Worm (Caenorhabditis elegans) whole organism, late embryonic: Measurements from ENCODE around the gene ptr-5.
A peak's percentile ranks its signal among the peaks of the same experiment; 100 is the strongest.

Experiments
- C08G9.2 ChIP-seq: sonication (generic microtip); optimal IDR thresholded peaks from 2 replicates; lab custom pipeline; 2016; ENCODE audit warnings: mild to moderate bottlenecking, missing genetic modification characterization, moderate library complexity, missing compliant biosample characterization
- C38D4.7 ChIP-seq: fragments of 200-800 bp; sonication (Bioruptor generic); optimal IDR thresholded peaks from 2 replicates; lab custom pipeline; 2018; ENCODE audit warnings: mild to moderate bottlenecking, missing genetic modification characterization, moderate library complexity, missing compliant biosample characterization
- K02D7.2 ChIP-seq: sonication (generic microtip); optimal IDR thresholded peaks from 2 replicates; lab custom pipeline; 2017; ENCODE audit warnings: mild to moderate bottlenecking, missing genetic modification characterization, missing compliant biosample characterization
- Y22D7AL.16 ChIP-seq: sonication (generic microtip); optimal IDR thresholded peaks from 2 replicates; lab custom pipeline; 2016; ENCODE audit warnings: missing genetic modification characterization, missing compliant biosample characterization
- ahr-1 ChIP-seq: sonication (generic microtip); optimal IDR thresholded peaks from 2 replicates; lab custom pipeline; 2016; ENCODE audit warnings: missing genetic modification characterization, missing compliant biosample characterization
- ama-1 ChIP-seq: fragments of 150-350 bp; optimal IDR thresholded peaks from 2 replicates; lab custom pipeline; 2014
- ceh-19 ChIP-seq: fragments of 200-800 bp; sonication (Bioruptor generic); optimal IDR thresholded peaks from 2 replicates; lab custom pipeline; 2018; ENCODE audit warnings: mild to moderate bottlenecking, missing genetic modification characterization, missing compliant biosample characterization
- ceh-2 ChIP-seq: sonication (generic microtip); optimal IDR thresholded peaks from 2 replicates; lab custom pipeline; 2016; ENCODE audit warnings: missing genotype, missing genetic modification characterization, missing compliant biosample characterization
- ceh-31 ChIP-seq: sonication (generic microtip); optimal IDR thresholded peaks from 2 replicates; lab custom pipeline; 2016; ENCODE audit warnings: missing genetic modification characterization, missing compliant biosample characterization
- ceh-45 ChIP-seq: fragments of 200-800 bp; sonication (Bioruptor generic); IDR thresholded peaks from 2 replicates; pipeline ENCODE4 v1.3.6; 2022; ENCODE audit warnings: missing genetic modification reagents, missing genetic modification characterization, missing compliant biosample characterization
- ceh-48 ChIP-seq: sonication (generic microtip); optimal IDR thresholded peaks from 2 replicates; lab custom pipeline; 2016; ENCODE audit warnings: missing genetic modification characterization, inconsistent platforms, missing compliant biosample characterization
- che-1 ChIP-seq: sonication (generic microtip); optimal IDR thresholded peaks from 2 replicates; lab custom pipeline; 2016; ENCODE audit warnings: mild to moderate bottlenecking, missing genetic modification characterization, missing compliant biosample characterization
- dmd-4 ChIP-seq: sonication (generic microtip); optimal IDR thresholded peaks from 2 replicates; lab custom pipeline; 2016; ENCODE audit warnings: borderline replicate concordance, missing genetic modification characterization, missing compliant biosample characterization
- elt-2 ChIP-seq: sonication (generic microtip); optimal IDR thresholded peaks from 2 replicates; lab custom pipeline; 2016; ENCODE audit warnings: missing genetic modification reagents, missing genetic modification characterization, missing compliant biosample characterization
- elt-4 ChIP-seq: sonication (generic microtip); optimal IDR thresholded peaks from 2 replicates; lab custom pipeline; 2016; ENCODE audit warnings: missing genetic modification characterization, missing compliant biosample characterization
- ets-4 ChIP-seq: sonication (generic microtip); optimal IDR thresholded peaks from 2 replicates; lab custom pipeline; 2016; ENCODE audit warnings: missing genetic modification characterization, missing compliant biosample characterization
- hlh-13 ChIP-seq: fragments of 200-800 bp; sonication (Bioruptor generic); optimal IDR thresholded peaks from 2 replicates; lab custom pipeline; 2018; ENCODE audit warnings: mild to moderate bottlenecking, missing genetic modification characterization, missing compliant biosample characterization
- hlh-30 ChIP-seq: sonication (generic microtip); optimal IDR thresholded peaks from 2 replicates; lab custom pipeline; 2017; ENCODE audit warnings: antibody characterized with exemption, missing genetic modification characterization, missing compliant biosample characterization; ENCODE audit not compliant: insufficient read depth
- hlh-6 ChIP-seq: sonication (generic microtip); optimal IDR thresholded peaks from 2 replicates; lab custom pipeline; 2016; ENCODE audit warnings: missing genotype, missing genetic modification characterization, missing compliant biosample characterization
- hlh-8 ChIP-seq: sonication (generic microtip); optimal IDR thresholded peaks from 2 replicates; lab custom pipeline; 2016; ENCODE audit warnings: missing genotype, missing genetic modification characterization, missing compliant biosample characterization
- madf-2 ChIP-seq: sonication (generic microtip); optimal IDR thresholded peaks from 2 replicates; lab custom pipeline; 2017; ENCODE audit warnings: missing genetic modification characterization, missing compliant biosample characterization
- mec-3 ChIP-seq: sonication (generic microtip); optimal IDR thresholded peaks from 2 replicates; lab custom pipeline; 2016; ENCODE audit warnings: borderline replicate concordance, missing genetic modification characterization, missing compliant biosample characterization
- nfya-1 ChIP-seq: sonication (generic microtip); optimal IDR thresholded peaks from 2 replicates; lab custom pipeline; 2017; ENCODE audit warnings: missing genetic modification characterization, mild to moderate bottlenecking, missing compliant biosample characterization, antibody characterized with exemption, moderate library complexity
- nhr-232 ChIP-seq: sonication (generic microtip); optimal IDR thresholded peaks from 2 replicates; lab custom pipeline; 2016; ENCODE audit warnings: missing genetic modification characterization, missing compliant biosample characterization
- npax-4 ChIP-seq: sonication (generic microtip); optimal IDR thresholded peaks from 2 replicates; lab custom pipeline; 2016; ENCODE audit warnings: missing genetic modification characterization, missing compliant biosample characterization
- odd-2 ChIP-seq: sonication (generic microtip); optimal IDR thresholded peaks from 2 replicates; lab custom pipeline; 2017; ENCODE audit warnings: antibody characterized with exemption, mild to moderate bottlenecking, missing genetic modification characterization, missing compliant biosample characterization
- pat-9 ChIP-seq: fragments of 200-800 bp; sonication (Bioruptor generic); optimal IDR thresholded peaks from 2 replicates; lab custom pipeline; 2018; ENCODE audit warnings: mild to moderate bottlenecking, missing genetic modification characterization, moderate library complexity, missing compliant biosample characterization
- pax-1 ChIP-seq: fragments of 150-350 bp; optimal IDR thresholded peaks from 2 replicates; lab custom pipeline; 2014; ENCODE audit warnings: missing biosample characterization, missing genetic modification characterization
- pha-2 ChIP-seq: sonication (generic microtip); optimal IDR thresholded peaks from 2 replicates; lab custom pipeline; 2017; ENCODE audit warnings: mild to moderate bottlenecking, missing genetic modification characterization, missing compliant biosample characterization
- ref-2 ChIP-seq: sonication (generic microtip); optimal IDR thresholded peaks from 2 replicates; lab custom pipeline; 2016; ENCODE audit warnings: missing genetic modification characterization, missing compliant biosample characterization
- sdc-2 ChIP-seq: sonication (generic microtip); optimal IDR thresholded peaks from 2 replicates; lab custom pipeline; 2016; ENCODE audit warnings: missing genotype, missing genetic modification characterization, missing compliant biosample characterization
- tbx-7 ChIP-seq: sonication (generic microtip); optimal IDR thresholded peaks from 2 replicates; lab custom pipeline; 2016; ENCODE audit warnings: missing genotype, missing genetic modification characterization, missing compliant biosample characterization
- ttx-3 ChIP-seq: sonication (generic microtip); optimal IDR thresholded peaks from 2 replicates; lab custom pipeline; 2016; ENCODE audit warnings: missing genetic modification reagents, missing genetic modification characterization, missing compliant biosample characterization
- unc-3 ChIP-seq, 2 experiments: fragments of 200-800 bp in 1 of 2; sonication (Bioruptor generic) in 1 of 2; sonication (generic microtip) in 1 of 2; conservative IDR thresholded peaks in 1 of 2; optimal IDR thresholded peaks in 1 of 2; 2 replicates each; pipeline versions ENCODE4 v1.3.6 to Lab custom; 2016 to 2022; ENCODE audit warnings: missing compliant biosample characterization in 2 of 2, missing genetic modification characterization in 2 of 2, missing genetic modification reagents in 1 of 2
- unc-42 ChIP-seq: sonication (generic microtip); optimal IDR thresholded peaks from 2 replicates; lab custom pipeline; 2016; ENCODE audit warnings: missing genotype, missing genetic modification characterization, missing compliant biosample characterization
- unc-55 ChIP-seq: sonication (generic microtip); optimal IDR thresholded peaks from 2 replicates; lab custom pipeline; 2017; ENCODE audit warnings: missing biosample characterization, missing genetic modification reagents, missing genetic modification characterization
- unc-86 ChIP-seq: sonication (generic microtip); optimal IDR thresholded peaks from 2 replicates; lab custom pipeline; 2016; ENCODE audit warnings: missing genetic modification characterization, missing compliant biosample characterization
- zip-5 ChIP-seq: sonication (generic microtip); optimal IDR thresholded peaks from 2 replicates; lab custom pipeline; 2016; ENCODE audit warnings: missing genetic modification characterization, missing compliant biosample characterization
- ztf-16 ChIP-seq: sonication (generic microtip); optimal IDR thresholded peaks from 2 replicates; lab custom pipeline; 2017; ENCODE audit warnings: missing genetic modification characterization, missing compliant biosample characterization

ptr-5 gene

DNA sequence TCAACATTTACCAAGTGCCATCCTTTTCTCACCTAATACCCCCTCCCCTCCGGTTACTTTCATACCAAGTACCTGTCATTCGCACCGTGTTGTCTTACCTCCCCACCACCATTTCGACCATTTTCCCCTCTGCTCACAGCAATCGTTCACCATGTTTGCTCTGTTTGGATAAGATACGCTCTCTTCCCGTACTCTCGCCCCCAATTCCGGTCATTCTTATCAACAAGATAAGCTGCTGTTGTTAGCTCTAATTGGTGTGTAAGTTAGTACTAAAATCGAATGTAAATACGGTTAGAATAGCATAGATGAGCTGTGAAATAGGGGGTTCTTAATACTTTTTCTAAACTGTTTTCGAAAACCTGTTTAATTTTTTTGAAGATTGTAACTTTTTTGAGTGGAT, 12.2 kb downstream of the ptr-5 start:
- TF ChIP-seq hlh-6, result no peak
- TF ChIP-seq ama-1, result no peak
- TF ChIP-seq ref-2 (tag; lab: Kevin White, UChicago), result peak; percentile 26
- TF ChIP-seq ttx-3 (tag; lab: Kevin White, UChicago), result no peak
- TF ChIP-seq pha-2, result peak; percentile 4
- TF ChIP-seq elt-2 (tag; lab: Kevin White, UChicago), result peak; percentile 53

DNA sequence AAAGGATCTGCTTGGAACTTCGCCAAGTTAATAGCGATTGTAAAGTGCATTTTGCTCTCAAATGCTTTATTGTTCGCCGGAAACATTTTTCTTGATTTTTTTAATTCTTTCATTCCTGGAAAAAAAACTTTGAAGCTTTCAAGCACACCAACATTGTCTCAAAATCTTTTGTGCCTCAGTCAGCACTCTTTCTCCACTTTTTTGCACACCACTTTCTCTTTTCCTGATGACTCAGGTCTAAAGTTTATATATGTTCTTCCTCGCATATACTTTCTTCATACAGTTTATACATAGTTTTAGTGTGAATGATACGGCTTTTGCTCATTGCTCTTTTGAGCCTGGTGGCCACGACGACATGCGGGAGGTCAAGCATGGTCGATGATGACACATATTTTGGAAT, 15.4 kb downstream of the ptr-5 start, which contains the start of gene C53C11.5:
Gene C53C11.5 (plus strand): TSS at position 301 of the 400 bp plus-strand sequence.
- no peak for TF ChIP-seq ceh-48 (tag; lab: Kevin White, UChicago)
- TF ChIP-seq unc-86 (tag; lab: Kevin White, UChicago), result no peak
- no peak for TF ChIP-seq ref-2 (tag; lab: Kevin White, UChicago)
- TF ChIP-seq ceh-45 (GFP tag; lab: Robert Waterston, UW), result no peak
- no peak for TF ChIP-seq hlh-13
- TF ChIP-seq npax-4, result no peak
- TF ChIP-seq ahr-1, result no peak
- no peak for TF ChIP-seq nhr-232
- no peak for TF ChIP-seq zip-5 (tag; lab: Kevin White, UChicago)
- no peak for TF ChIP-seq pax-1
- TF ChIP-seq che-1 (tag; lab: Kevin White, UChicago), result no peak
- TF ChIP-seq ets-4 (tag; lab: Kevin White, UChicago), result no peak
- TF ChIP-seq ceh-2 (tag; lab: Kevin White, UChicago), result no peak
- TF ChIP-seq, all 69 proteins: peak for 0

DNA sequence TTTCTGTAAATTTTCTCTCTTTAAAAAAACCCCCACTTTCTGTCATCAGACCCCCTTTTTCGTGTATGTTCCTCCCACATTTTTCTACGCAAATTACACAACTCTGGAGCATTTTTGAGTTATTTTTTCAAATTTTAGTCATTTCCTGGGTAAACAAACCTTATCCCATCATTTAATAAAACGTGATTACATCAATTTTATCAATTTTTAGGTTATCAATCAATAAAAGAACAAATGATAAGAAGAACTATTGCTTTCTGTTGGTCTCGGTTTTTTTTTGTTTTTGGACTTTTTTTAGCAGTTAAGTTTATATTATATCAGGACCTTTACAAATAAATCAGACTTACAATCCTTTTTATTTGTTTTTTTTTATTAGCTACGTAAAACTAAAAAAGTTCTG, 18.0 kb downstream of the ptr-5 start, which contains the start of gene C53C11.2:
Gene C53C11.2 (plus strand): TSS at position 284 of the 400 bp plus-strand sequence.
- no peak for TF ChIP-seq unc-42
- no peak for TF ChIP-seq mec-3 (tag; lab: Kevin White, UChicago)
- no peak for TF ChIP-seq nfya-1
- TF ChIP-seq elt-2 (tag; lab: Kevin White, UChicago), result peak; percentile 81
- no peak for TF ChIP-seq ztf-16

DNA sequence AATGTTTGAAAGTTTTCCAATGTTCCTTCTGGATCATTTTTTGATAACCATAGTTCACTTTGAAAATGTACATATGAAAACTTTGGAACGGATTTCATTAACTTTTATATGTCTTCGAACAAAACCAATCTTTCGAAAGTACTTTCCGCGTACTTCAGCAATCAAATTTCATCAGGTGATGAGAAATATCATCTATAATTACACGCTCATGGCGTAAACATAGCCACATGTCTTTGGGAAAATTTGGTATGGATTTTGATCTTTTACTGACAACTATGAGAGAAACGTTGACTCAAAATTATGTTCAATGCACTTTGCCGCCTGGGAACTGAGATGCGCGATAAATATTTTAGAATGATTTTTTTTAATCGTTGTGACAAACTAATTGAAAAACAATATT, 20.6 kb downstream of the ptr-5 start:
- TF ChIP-seq unc-42 (no peak), C08G9.2 (no peak), unc-3 (GFP tag; conservative IDR thresholded peaks at IDR 0.05; lab: Robert Waterston, UW) (no peak), unc-3 (tag; optimal IDR thresholded peaks at IDR 0.05; lab: Kevin White, UChicago) (no peak), npax-4 (no peak)

DNA sequence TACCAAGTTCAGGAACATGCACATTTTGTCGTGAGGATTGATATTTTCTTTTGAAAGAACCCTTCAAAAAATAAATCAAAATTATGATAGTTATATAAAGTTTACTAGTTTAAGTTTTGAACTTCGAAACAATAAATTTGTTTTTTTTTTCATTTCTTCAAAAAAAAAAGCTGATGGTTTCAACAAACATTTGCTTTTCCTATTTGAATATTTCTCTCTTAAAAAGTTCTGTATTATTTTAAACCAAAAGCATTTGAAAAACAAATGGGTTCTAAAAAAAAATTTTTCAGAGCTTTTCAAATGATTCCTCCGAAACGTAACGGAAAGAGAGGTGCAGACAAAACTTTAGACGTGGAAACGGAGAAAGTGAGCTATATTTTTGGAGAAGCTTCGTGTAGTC, 22.1 kb downstream of the ptr-5 start, which contains the start of gene C53C11.1:
Gene C53C11.1 (plus strand): TSS at position 301 of the 400 bp plus-strand sequence.
- no peak for TF ChIP-seq pha-2
- TF ChIP-seq dmd-4 (tag; lab: Kevin White, UChicago), result no peak
- TF ChIP-seq hlh-8 (tag; lab: Kevin White, UChicago), result no peak
- TF ChIP-seq hlh-13, result no peak
- TF ChIP-seq elt-2 (tag; lab: Kevin White, UChicago), result no peak
- TF ChIP-seq C38D4.7 (GFP tag; lab: Kevin White, UChicago), result no peak
- no peak for TF ChIP-seq Y22D7AL.16 (tag; lab: Kevin White, UChicago)
- no peak for TF ChIP-seq hlh-30
- TF ChIP-seq npax-4, result no peak
- TF ChIP-seq ref-2 (tag; lab: Kevin White, UChicago), result no peak
- TF ChIP-seq ahr-1, result no peak
- no peak for TF ChIP-seq unc-3 (GFP tag; conservative IDR thresholded peaks at IDR 0.05; lab: Robert Waterston, UW)
- no peak for TF ChIP-seq unc-3 (tag; optimal IDR thresholded peaks at IDR 0.05; lab: Kevin White, UChicago)
- no peak for TF ChIP-seq ceh-31 (tag; lab: Kevin White, UChicago)
- no peak for TF ChIP-seq tbx-7 (tag; lab: Kevin White, UChicago)

DNA sequence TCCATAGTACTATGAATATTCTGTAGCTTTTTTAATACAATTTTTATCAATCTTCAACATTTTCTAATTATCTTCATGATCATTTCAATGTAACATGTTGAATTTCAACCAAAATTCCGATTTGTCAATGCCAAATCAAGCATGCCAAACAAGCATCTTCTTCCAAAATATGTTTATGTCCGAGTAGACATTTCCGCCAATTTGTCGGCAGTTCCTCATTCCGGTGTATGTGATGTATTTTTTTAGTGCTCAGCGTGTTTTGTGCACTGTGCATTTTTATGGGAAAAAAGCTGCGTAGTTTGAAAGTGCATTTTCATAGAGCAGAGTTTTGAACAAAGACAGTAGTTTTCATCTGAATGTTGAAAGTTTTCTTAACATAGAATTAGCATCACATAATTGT, 31.0 kb downstream of the ptr-5 start:
- no peak for TF ChIP-seq K02D7.2 (tag; lab: Kevin White, UChicago)
- no peak for TF ChIP-seq sdc-2 (tag; lab: Kevin White, UChicago)
- no peak for TF ChIP-seq unc-55 (GFP tag; lab: Kevin White, UChicago)
- no peak for TF ChIP-seq pat-9
- TF ChIP-seq nfya-1, result no peak
- no peak for TF ChIP-seq odd-2 (tag; lab: Kevin White, UChicago)
- no peak for TF ChIP-seq pax-1
- no peak for TF ChIP-seq ceh-19 (GFP tag; lab: Kevin White, UChicago)
- TF ChIP-seq ceh-48 (tag; lab: Kevin White, UChicago), result no peak
- TF ChIP-seq elt-4 (tag; lab: Kevin White, UChicago), result no peak
- TF ChIP-seq C08G9.2, result no peak
- TF ChIP-seq madf-2 (tag; lab: Kevin White, UChicago), result no peak
- no peak for TF ChIP-seq tbx-7 (tag; lab: Kevin White, UChicago)
- no peak for TF ChIP-seq hlh-30
- TF ChIP-seq che-1 (tag; lab: Kevin White, UChicago), result no peak
- TF ChIP-seq ref-2 (tag; lab: Kevin White, UChicago), result no peak
- TF ChIP-seq, all 69 proteins: peak for 0
